Worm (Caenorhabditis elegans): Measurements from ENCODE around the gene F36D4.4.

F36D4.4 gene

DNA sequence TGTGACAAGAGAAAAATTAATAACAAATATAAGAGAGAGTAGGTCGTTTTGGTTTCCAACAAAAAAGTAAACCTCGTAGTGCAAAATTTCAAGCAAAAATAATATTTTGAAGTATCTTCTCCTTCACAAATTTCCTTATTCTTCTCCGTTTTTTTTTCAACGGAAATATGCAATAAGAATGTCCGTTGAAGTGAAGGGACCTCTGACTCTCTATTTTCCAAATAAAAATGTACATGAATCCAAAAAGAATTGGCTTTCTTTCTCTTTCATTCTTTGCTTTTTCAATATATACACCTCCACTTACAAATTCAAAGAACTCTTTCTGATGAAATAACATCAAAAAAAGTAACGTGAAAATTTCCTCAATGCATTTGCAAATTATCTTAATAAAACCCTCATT lies 2.2 kb upstream of the F36D4.4 start, which contains the start of gene F36D4.1:
TSS of gene F36D4.1 (plus strand) at position 301 of the 400 bp plus-strand sequence.
- TF ChIP-seq pha-4 (tag; optimal IDR thresholded peaks at IDR 0.05) (no peak), flh-1 (GFP tag; optimal IDR thresholded peaks at IDR 0.05) (no peak), blmp-1 (tag; optimal IDR thresholded peaks at IDR 0.05) (no peak), tbx-8 (GFP tag; optimal IDR thresholded peaks at IDR 0.05) (no peak), unc-39 (tag; optimal IDR thresholded peaks at IDR 0.05) (no peak)

DNA sequence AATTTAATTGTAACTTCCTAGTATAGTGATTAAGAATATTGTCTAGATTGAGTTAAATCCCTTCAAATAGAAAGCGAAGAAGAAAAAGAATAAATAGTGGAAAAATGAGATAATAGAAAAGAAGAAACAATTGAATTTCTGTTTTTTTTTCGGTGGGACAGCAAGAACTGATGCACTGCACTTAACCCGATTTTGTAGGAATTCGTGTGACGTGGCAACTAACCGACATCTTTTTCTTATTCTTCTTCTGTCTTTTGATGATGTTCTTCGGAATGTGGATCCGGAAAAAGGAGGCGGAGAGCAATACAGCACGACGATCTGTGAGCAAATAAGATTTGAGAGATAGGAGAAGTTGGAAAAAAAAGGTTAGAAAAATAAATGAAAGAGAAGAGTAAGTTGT lies 5.5 kb downstream of the F36D4.4 start:
- TF ChIP-seq elt-3 (tag; optimal IDR thresholded peaks at IDR 0.05): no peak
- no peak for TF ChIP-seq unc-62 (GFP tag; optimal IDR thresholded peaks at IDR 0.05)
- TF ChIP-seq ces-1 (GFP tag; optimal IDR thresholded peaks at IDR 0.05): peak; percentile 21
- no peak for TF ChIP-seq mab-5 (tag; optimal IDR thresholded peaks at IDR 0.05)
- no peak for TF ChIP-seq mep-1 (tag; optimal IDR thresholded peaks at IDR 0.05)

DNA sequence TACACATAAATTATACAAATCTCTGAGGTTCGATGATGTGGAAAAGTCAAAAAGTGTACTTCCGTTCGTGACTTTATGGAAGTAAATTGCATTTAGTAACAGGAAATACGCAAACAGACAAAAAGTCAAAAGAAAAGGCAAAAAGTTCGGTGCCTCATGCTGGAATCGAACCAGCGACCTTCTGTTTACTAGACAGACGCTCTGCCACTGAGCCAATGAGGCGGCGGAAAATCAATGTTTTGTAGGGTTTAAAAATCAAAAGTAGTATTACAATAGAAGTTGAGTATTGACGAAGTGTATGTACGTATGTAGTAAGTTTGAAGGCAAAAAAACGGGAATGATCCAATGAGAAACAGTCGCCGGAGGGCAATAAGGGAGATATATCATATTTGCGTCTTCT lies 7.5 kb downstream of the F36D4.4 start:
- no peak for TF ChIP-seq bed-3 (GFP tag; optimal IDR thresholded peaks at IDR 0.05)
- TF ChIP-seq lsy-2 (tag; optimal IDR thresholded peaks at IDR 0.05): no peak
- TF ChIP-seq nhr-28 (tag; optimal IDR thresholded peaks at IDR 0.05): no peak
- TF ChIP-seq nhr-2 (tag; optimal IDR thresholded peaks at IDR 0.05): no peak
- no peak for TF ChIP-seq pha-4 (tag; optimal IDR thresholded peaks at IDR 0.05)

DNA sequence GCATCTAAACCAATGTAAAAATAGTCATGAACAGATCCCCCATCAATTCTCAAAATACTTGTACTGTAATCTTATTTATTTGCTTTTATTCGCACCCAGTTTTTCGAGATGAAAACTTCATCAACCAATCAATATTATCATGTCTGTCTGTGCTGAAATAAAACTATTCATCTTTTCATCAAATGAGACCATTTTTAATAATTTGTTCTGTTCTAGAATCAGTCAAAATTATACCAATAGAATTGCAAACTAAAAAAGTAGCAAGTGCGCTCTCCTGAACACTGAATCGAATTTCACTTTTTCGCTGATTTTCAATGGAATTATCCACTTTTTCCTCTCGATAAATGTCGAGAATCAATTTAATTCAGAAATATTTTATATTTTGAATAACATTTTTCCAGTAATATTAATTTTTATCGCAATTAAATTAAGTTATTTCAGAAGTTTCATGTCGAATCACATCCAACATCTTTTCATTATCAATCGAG lies 14.5 kb downstream of the F36D4.4 start, which contains the start of gene trpp-4:
TSS of gene trpp-4 (plus strand) at position 442 of the 488 bp plus-strand sequence.
- TF ChIP-seq elt-3 (tag; optimal IDR thresholded peaks at IDR 0.05): no peak
- peak; percentile 85 for TF ChIP-seq ces-1 (GFP tag; optimal IDR thresholded peaks at IDR 0.05)

DNA sequence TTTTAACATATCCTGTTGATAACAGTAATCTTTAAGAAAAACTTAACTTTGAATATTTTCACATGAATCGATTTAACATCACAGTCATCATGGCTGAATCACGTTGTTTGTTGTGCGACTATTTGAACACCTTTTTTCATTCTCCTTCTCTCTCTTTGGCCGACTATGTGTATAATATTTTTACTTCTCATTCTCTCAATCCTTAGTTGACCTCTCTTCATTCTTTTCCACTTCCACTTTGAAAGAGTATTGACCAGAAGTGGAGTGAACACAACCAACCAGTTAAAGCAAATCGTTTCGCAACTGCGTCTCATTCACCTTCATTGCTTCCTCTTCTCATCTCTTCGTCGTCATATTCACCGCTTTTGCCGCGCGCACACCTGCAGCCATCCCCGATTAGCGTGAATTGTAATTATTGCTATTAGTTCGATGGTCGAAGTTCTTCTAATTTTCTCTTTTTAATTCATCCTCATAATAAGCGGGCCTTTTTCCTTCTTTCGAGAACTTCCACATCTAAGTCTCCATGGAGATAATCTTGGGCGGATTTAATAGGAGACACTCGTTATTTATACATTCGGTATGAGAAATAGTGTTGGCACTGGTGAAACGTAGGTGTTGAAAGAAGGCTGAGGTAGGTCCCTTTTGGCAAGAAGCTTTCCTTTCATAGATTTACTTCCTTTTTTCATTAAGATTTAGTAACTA lies 19.3 kb downstream of the F36D4.4 start:
- TF ChIP-seq mls-2 (tag; optimal IDR thresholded peaks at IDR 0.05): peak; percentile 51
- no peak for TF ChIP-seq hlh-1 (tag; optimal IDR thresholded peaks at IDR 0.05)
- TF ChIP-seq mab-5 (tag; optimal IDR thresholded peaks at IDR 0.05): no peak
- TF ChIP-seq ham-2 (GFP tag; optimal IDR thresholded peaks at IDR 0.05): peak; percentile 90
- TF ChIP-seq unc-39 (tag; optimal IDR thresholded peaks at IDR 0.05): no peak
- no peak for TF ChIP-seq blmp-1 (tag; optimal IDR thresholded peaks at IDR 0.05)
- TF ChIP-seq unc-120 (tag; optimal IDR thresholded peaks at IDR 0.05; ENCODE audit: poor library complexity, severe bottlenecking): no peak
- no peak for TF ChIP-seq nhr-76 (tag; optimal IDR thresholded peaks at IDR 0.05)
- TF ChIP-seq lsy-2 (tag; optimal IDR thresholded peaks at IDR 0.05): no peak
- TF ChIP-seq ceh-83 (GFP tag; optimal IDR thresholded peaks at IDR 0.05): no peak
- TF ChIP-seq sem-2 (GFP tag; optimal IDR thresholded peaks at IDR 0.05): no peak
- no peak for TF ChIP-seq drap-1 (GFP tag; optimal IDR thresholded peaks at IDR 0.05)
- TF ChIP-seq tbx-8 (GFP tag; optimal IDR thresholded peaks at IDR 0.05): no peak
- no peak for TF ChIP-seq lin-13 (tag; optimal IDR thresholded peaks at IDR 0.05)
- TF ChIP-seq nhr-28 (tag; optimal IDR thresholded peaks at IDR 0.05): no peak
- no peak for TF ChIP-seq sptf-1 (tag; optimal IDR thresholded peaks at IDR 0.05)
- peak; percentile 45 for TF ChIP-seq ceh-43 (GFP tag; optimal IDR thresholded peaks at IDR 0.05)
- no peak for TF ChIP-seq ztf-11 (tag; optimal IDR thresholded peaks at IDR 0.05)
- TF ChIP-seq ces-1 (GFP tag; optimal IDR thresholded peaks at IDR 0.05): no peak

DNA sequence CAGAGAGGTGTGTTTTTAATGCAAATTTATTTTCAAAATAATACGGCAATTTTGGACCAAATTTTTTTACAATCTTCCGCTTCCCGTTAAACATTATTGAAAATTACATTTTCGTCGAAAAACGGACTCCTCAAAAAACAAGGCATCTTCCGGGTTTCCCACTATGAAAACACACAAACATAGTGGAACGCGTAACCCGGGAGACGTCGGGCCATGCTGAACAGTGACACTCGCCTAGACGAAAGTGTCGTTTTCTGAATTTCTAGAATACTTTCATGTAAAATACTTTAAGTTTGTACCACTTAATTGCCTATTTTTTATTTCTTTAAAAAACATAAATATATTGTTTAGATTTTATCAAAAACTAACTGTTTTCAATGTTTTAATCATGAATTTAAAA lies 22.5 kb downstream of the F36D4.4 start:
- no peak for TF ChIP-seq ceh-83 (GFP tag; optimal IDR thresholded peaks at IDR 0.05)
- no peak for TF ChIP-seq zip-8 (tag; optimal IDR thresholded peaks at IDR 0.05)
- TF ChIP-seq unc-120 (tag; optimal IDR thresholded peaks at IDR 0.05; ENCODE audit: poor library complexity, severe bottlenecking): no peak
- no peak for TF ChIP-seq drap-1 (GFP tag; optimal IDR thresholded peaks at IDR 0.05)
- TF ChIP-seq bed-3 (GFP tag; optimal IDR thresholded peaks at IDR 0.05): no peak

DNA sequence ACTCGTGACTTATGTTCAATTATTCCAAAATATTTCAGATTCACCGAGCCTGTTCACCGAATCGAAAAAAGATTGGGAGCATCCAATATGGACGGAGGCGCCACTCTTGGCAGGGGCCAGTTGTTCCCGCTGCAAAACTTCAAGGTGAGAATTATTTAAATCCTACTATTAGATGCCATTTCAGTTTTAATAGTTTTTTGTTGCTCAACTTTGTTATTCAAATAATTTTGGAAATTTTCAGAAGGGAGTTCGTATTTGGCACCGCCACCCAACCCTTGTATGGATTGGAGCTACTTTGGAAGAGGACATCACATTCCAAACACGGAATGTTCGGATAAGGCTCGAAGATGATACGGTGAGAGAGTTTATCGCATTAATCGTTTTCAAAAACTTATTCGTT lies 28.3 kb downstream of the F36D4.4 start, which contains the start of gene hum-2:
TSS of gene hum-2 (plus strand) at position 33 of the 400 bp plus-strand sequence.
- TF ChIP-seq M03D4.4 (tag; optimal IDR thresholded peaks at IDR 0.05) (no peak), ham-2 (GFP tag; optimal IDR thresholded peaks at IDR 0.05) (no peak), nhr-28 (tag; optimal IDR thresholded peaks at IDR 0.05) (no peak), nhr-76 (tag; optimal IDR thresholded peaks at IDR 0.05) (no peak), mab-5 (tag; optimal IDR thresholded peaks at IDR 0.05) (no peak), flh-1 (GFP tag; optimal IDR thresholded peaks at IDR 0.05) (no peak)
